Worm (Caenorhabditis elegans): ENCODE measurements around the gene Y67D8C.2.

Y67D8C.2 gene

ce11 chrIV:3091112-3091511 lies 19.0 kb downstream of the Y67D8C.2 start:
- TF ChIP-seq mab-5 (tag; optimal IDR thresholded peaks at IDR 0.05) (peak; percentile 57), unc-39 (tag; optimal IDR thresholded peaks at IDR 0.05) (no peak), Y55F3AM.14 (GFP tag; optimal IDR thresholded peaks at IDR 0.05) (peak; percentile 1), lsy-2 (tag; optimal IDR thresholded peaks at IDR 0.05) (peak in 1 of 2 experiments; percentile 3), nhr-23 (tag; optimal IDR thresholded peaks at IDR 0.05) (no peak), unc-55 (GFP tag; optimal IDR thresholded peaks at IDR 0.05) (peak; percentile 53), zag-1 (tag; optimal IDR thresholded peaks at IDR 0.05) (peak; percentile 39)

ce11 chrIV:3092978-3093377 lies 20.9 kb downstream of the Y67D8C.2 start:
- TF ChIP-seq nhr-25 (tag; optimal IDR thresholded peaks at IDR 0.05) = no peak
- no peak for TF ChIP-seq egl-27 (tag; optimal IDR thresholded peaks at IDR 0.05)
- TF ChIP-seq ztf-4 (tag; optimal IDR thresholded peaks at IDR 0.05) = no peak
- no peak for TF ChIP-seq skn-1 (tag; optimal IDR thresholded peaks at IDR 0.05)

ce11 chrIV:3095995-3096544 lies 24.0 kb downstream of the Y67D8C.2 start:
- no peak for TF ChIP-seq unc-62 (GFP tag; optimal IDR thresholded peaks at IDR 0.05)
- no peak for TF ChIP-seq unc-39 (tag; optimal IDR thresholded peaks at IDR 0.05)
- TF ChIP-seq egl-27 (tag; optimal IDR thresholded peaks at IDR 0.05) = no peak
- TF ChIP-seq dmd-4 (tag; optimal IDR thresholded peaks at IDR 0.05) = no peak
- TF ChIP-seq mdl-1 (tag; optimal IDR thresholded peaks at IDR 0.05) = no peak
- no peak for TF ChIP-seq ztf-1 (GFP tag; conservative IDR thresholded peaks at IDR 0.05)
- no peak for TF ChIP-seq mbf-1 (tag; optimal IDR thresholded peaks at IDR 0.05)
- TF ChIP-seq blmp-1 (tag; optimal IDR thresholded peaks at IDR 0.05; ENCODE audit: insufficient read depth) = no peak
- TF ChIP-seq C34F6.9 (tag; optimal IDR thresholded peaks at IDR 0.05) = no peak
- no peak for TF ChIP-seq sma-3 (GFP tag; optimal IDR thresholded peaks at IDR 0.05)
- no peak for TF ChIP-seq nhr-77 (tag; optimal IDR thresholded peaks at IDR 0.05)
- TF ChIP-seq aly-2 (tag; optimal IDR thresholded peaks at IDR 0.05) = no peak
- no peak for TF ChIP-seq nhr-12 (tag; optimal IDR thresholded peaks at IDR 0.05)
- TF ChIP-seq ceh-82 (tag; optimal IDR thresholded peaks at IDR 0.05) = no peak
- TF ChIP-seq nhr-129 (tag; optimal IDR thresholded peaks at IDR 0.05) = no peak
- no peak for TF ChIP-seq zag-1 (tag; optimal IDR thresholded peaks at IDR 0.05)

- peak; percentile 70 for TF ChIP-seq elt-1 (tag; optimal IDR thresholded peaks at IDR 0.05)
- TF ChIP-seq nhr-12 (tag; optimal IDR thresholded peaks at IDR 0.05) = no peak
- TF ChIP-seq ztf-4 (tag; optimal IDR thresholded peaks at IDR 0.05) = no peak
These were observed 24.9 kb downstream of the Y67D8C.2 start for ce11 chrIV:3097019-3097418.

- TF ChIP-seq unc-62 (GFP tag; optimal IDR thresholded peaks at IDR 0.05) = no peak
- TF ChIP-seq R02D3.7 (tag; optimal IDR thresholded peaks at IDR 0.05) = no peak
- TF ChIP-seq lin-13 (GFP tag; optimal IDR thresholded peaks at IDR 0.05) = no peak
- TF ChIP-seq mab-5 (tag; optimal IDR thresholded peaks at IDR 0.05) = no peak
- no peak for TF ChIP-seq nhr-25 (tag; optimal IDR thresholded peaks at IDR 0.05)
- no peak for TF ChIP-seq nhr-23 (tag; optimal IDR thresholded peaks at IDR 0.05)
These were observed 29.1 kb downstream of the Y67D8C.2 start for ce11 chrIV:3101208-3101607.

- TF ChIP-seq ama-1 (optimal IDR thresholded peaks at IDR 0.05) (no peak), R02D3.7 (tag; optimal IDR thresholded peaks at IDR 0.05) (no peak), sem-4 (tag; optimal IDR thresholded peaks at IDR 0.05) (no peak)
These were observed 49.0 kb downstream of the Y67D8C.2 start for ce11 chrIV:3121060-3121459.

Data from whole organism, L2 larva.